Fruit fly (Drosophila melanogaster) whole organism, prepupa: Measurements from ENCODE around the gene Ets65A.

Source experiments
- CG11762 ChIP-seq: fragments of 200-800 bp; sonication (Bioruptor generic); optimal IDR thresholded peaks from 3 replicates; lab custom pipeline; 2016; ENCODE audit warnings: missing biosample characterization, missing genetic modification characterization; ENCODE audit not compliant: insufficient read depth
- CG6854 ChIP-seq: fragments of 200-800 bp; sonication (Bioruptor generic); optimal IDR thresholded peaks from 2 replicates; lab custom pipeline; 2017; ENCODE audit warnings: missing biosample characterization, mild to moderate bottlenecking, missing genetic modification characterization
- Eip75B ChIP-seq: fragments of 200-800 bp; sonication (Bioruptor generic); optimal IDR thresholded peaks from 3 replicates; lab custom pipeline; 2016; ENCODE audit warnings: missing biosample characterization, missing genetic modification characterization
- Hr39 ChIP-seq: fragments of 200-800 bp; sonication (Bioruptor generic); optimal IDR thresholded peaks from 2 replicates; lab custom pipeline; 2016; ENCODE audit warnings: missing biosample characterization, missing genetic modification characterization
- pdm3 ChIP-seq: fragments of 200-800 bp; sonication (Bioruptor generic); optimal IDR thresholded peaks from 3 replicates; lab custom pipeline; 2016; ENCODE audit warnings: missing biosample characterization, missing genetic modification characterization
- salr ChIP-seq, 2 experiments: fragments of 200-800 bp; sonication (Bioruptor generic); optimal IDR thresholded peaks; 3 replicates each; lab custom pipeline; 2016 to 2018; ENCODE audit warnings: missing biosample characterization in 2 of 2, missing genetic modification characterization in 2 of 2, mild to moderate bottlenecking in 1 of 2

- no peak for TF ChIP-seq Hr39 (GFP tag; lab: Kevin White, UChicago)
- no peak for TF ChIP-seq salr (GFP tag; optimal IDR thresholded peaks at IDR 0.05; lab: Kevin White, UChicago)
- TF ChIP-seq CG6854 (GFP tag; lab: Kevin White, UChicago) = no peak
- TF ChIP-seq CG11762 (GFP tag; lab: Kevin White, UChicago) = no peak
- no peak for TF ChIP-seq Eip75B (GFP tag; lab: Kevin White, UChicago)
- TF ChIP-seq pdm3 = no peak
These were observed 40.6 kb downstream of the Ets65A start, which contains the start of gene Lcp65Ae for dm6 chr3L:6138018-6138417.
